Fruit fly (Drosophila melanogaster) S2 (cell line): ENCODE data around the gene CG42654.

ENCODE experiments used
- CG8478 ChIP-seq: fragments of >200 bp; optimal IDR thresholded peaks from 2 replicates; lab custom pipeline; 2018
- CTCF ChIP-seq, 2 experiments: fragments of >200 bp; optimal IDR thresholded peaks; 2 replicates each; lab custom pipeline; 2018

Gene CG42654

DNA sequence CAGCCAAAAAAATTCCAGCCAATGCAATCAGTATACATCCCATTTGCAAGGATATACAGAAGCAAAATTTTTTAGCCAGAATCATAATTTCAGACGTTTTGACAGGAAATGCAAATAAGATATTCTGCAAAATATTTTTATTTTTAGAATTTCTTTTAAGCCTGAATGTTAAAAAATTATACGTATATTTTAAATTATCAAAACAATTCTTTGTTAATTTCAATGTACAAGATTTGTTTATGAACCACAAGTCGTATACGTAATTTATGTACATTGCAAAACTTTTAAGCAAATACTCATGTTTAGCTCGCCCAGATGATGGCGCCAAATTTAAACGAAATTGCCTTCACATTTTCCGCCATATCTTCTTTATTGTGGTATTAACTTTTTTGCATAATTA lies at the start of gene CG42654:
Gene CG42654, minus strand, starts transcription at position 101 of the 400 bp plus-strand sequence.
- TF ChIP-seq CG8478: no peak
- TF ChIP-seq CTCF (optimal IDR thresholded peaks at IDR 0.05; lab: Kevin White, UChicago): no peak

DNA sequence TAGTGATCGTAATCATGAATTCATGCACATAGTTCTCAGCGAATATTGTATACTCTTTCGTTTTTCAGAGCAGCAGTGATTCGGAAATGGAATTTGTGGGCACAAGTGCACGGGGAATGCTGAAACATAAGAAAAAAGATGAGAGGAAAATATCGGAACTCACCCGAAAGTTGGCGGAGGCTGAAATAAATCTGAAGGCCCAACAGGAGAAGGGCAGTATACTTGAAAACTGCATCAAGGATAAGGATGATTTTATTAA lies 48.8 kb upstream of the CG42654 start:
- TF ChIP-seq CG8478: no peak
- no peak for TF ChIP-seq CTCF (optimal IDR thresholded peaks at IDR 0.05; lab: Kevin White, UChicago)

DNA sequence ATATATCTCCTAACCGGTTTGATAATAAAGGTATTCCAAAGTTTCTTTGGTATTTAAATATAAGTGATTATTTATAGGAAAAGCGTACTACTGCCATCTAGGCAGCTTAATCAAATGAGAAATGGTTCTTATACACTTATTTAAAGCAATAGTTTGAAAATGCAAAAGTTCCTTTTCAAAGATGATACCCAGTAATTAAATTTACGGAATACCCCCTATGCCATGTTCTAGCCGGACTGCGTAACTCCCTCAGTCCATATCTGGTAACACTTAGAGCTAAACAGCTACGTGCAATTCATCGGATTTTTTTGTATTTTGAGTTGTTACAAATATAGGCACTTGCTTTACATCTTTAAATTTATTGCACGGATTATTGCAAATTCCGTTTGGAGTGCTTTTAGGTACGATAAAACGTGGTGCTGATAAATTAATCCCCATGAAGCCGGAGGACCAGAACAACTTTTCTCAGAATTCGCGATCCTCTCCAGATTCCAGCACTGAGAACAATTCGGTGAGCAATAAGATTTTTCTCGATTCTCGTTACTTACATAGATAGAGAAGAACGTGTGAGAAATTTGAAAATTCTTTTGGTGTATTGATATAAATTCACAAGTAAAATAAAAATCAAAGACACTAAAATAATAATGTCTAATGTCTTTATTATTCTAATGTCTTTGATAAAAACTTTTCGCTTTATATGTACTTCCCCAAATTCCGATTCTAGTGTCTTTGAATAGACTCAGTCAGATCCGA lies 48.3 kb upstream of the CG42654 start, which contains the start of gene CG7668:
Gene CG7668, plus strand, starts transcription at position 255 of the 753 bp plus-strand sequence.
- TF ChIP-seq CTCF (optimal IDR thresholded peaks at IDR 0.05; lab: Kevin White, UChicago) (no peak), CG8478 (no peak)

DNA sequence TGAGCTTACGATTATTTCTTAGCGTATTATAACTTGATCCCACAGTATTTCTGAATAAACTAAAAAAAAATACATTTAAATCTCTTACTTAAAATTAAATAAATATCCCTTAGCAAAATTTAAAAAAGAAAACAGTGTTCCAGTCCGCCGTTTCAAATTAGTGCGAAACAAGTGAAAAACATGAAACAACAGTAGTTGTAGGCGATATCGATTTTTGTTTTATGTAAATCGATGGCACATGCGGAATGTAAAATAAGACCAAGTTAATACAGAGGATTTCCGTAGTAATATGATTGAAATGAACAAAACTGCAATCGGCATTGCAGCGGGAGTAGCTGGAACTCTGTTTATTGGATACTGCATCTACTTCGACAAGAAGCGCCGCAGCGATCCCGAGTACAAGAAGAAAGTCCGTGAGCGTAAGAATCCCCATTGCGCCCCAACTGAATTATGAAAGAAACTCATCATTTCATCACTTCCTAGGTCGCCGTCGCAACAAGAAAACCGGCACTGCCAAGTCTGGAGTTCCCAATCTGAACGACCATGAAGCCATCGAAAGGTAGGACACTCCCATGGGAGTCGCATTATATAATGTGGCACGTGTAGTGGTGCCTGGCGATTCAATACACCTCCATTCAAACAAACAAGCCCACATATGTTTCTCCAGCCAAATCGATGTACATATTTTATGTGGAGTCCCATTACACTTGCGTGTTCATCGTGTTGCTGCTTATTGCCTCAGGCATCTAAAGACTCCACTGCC lies 46.7 kb upstream of the CG42654 start:
- TF ChIP-seq CTCF (optimal IDR thresholded peaks at IDR 0.05; lab: Kevin White, UChicago) (peak in 1 of 2 experiments; percentile 41), CG8478 (no peak)

- no peak for TF ChIP-seq CTCF (optimal IDR thresholded peaks at IDR 0.05; lab: Kevin White, UChicago)
- no peak for TF ChIP-seq CG8478
Measured at dm6 chr3L:20000081-20000736, 45.9 kb upstream of the CG42654 start, which contains the start of the genes Tom20 and Gabat. Gene Tom20 (plus strand): TSS chr3L:20000644. Gene Gabat (minus strand): TSS chr3L:20000686.

DNA sequence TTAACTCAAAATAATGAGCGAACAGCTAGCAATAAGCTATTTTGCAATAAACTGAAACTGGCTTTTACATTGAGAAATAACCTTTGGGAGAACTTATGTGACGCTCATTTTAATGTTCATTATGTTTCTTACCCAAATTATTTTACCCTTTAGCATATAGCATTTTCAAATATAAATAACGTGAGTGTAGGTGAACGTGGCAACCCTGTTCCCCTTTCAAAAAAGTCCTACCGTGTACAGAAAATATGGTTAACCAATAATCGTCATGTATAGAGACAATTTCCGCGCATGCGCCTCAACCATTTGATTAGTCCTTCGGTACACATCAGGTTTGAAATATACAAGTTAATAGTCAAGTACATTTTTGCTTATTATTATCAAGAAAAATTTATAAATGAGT lies 39.7 kb upstream of the CG42654 start:
- TF ChIP-seq CTCF (optimal IDR thresholded peaks at IDR 0.05; lab: Kevin White, UChicago) (no peak), CG8478 (no peak)

DNA sequence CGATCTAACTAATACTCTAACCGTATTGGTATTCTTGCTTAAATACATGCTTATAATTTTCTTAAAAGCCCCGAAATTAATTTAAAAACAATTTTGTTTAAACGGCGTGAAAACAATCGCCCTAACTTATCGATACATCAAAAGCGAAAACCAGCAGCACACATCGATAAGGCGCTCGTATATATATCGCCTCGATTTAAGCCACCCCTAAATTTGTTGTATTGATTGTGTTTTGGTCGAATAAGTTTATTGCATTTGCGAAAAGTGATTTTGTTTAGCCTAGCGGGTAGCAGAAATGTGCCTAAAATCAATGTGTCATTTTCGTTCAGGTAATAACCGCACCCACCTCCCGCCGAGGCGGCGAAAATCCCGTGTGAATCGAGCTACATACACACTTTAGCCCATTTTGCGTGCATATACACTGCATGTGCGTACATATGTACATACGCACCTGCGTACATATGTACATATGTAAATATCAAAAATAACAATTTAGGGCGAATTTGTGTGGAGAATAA lies 37.4 kb upstream of the CG42654 start, which contains the start of the genes CG7646 and Nca:
Gene CG7646, plus strand, starts transcription at position 174 of the 518 bp plus-strand sequence.
Gene Nca, plus strand, starts transcription at position 174 of the 518 bp plus-strand sequence.
- TF ChIP-seq CTCF (optimal IDR thresholded peaks at IDR 0.05; lab: Kevin White, UChicago) (no peak), CG8478 (no peak)

DNA sequence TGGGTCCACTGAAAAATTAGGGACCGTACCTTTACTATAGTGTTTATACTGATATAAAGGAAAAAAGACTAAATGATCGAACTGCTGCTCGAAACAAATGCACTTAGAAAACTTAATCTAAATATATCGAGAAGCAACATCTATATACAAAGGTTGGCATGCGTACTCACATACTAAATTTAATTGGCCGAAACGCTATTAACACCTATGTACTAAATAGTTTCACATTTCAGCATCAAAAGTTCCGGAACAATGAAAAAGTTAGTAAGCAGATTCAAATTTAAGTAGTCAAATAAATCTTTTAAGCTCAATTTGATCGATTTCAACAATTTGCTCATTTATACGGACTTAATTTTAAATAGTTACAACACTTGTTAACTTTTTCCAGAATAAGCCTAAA lies 36.8 kb upstream of the CG42654 start, which contains the start of gene fln:
Gene fln, minus strand, starts transcription at position 101 of the 400 bp plus-strand sequence.
- no peak for TF ChIP-seq CTCF (optimal IDR thresholded peaks at IDR 0.05; lab: Kevin White, UChicago)
- no peak for TF ChIP-seq CG8478

DNA sequence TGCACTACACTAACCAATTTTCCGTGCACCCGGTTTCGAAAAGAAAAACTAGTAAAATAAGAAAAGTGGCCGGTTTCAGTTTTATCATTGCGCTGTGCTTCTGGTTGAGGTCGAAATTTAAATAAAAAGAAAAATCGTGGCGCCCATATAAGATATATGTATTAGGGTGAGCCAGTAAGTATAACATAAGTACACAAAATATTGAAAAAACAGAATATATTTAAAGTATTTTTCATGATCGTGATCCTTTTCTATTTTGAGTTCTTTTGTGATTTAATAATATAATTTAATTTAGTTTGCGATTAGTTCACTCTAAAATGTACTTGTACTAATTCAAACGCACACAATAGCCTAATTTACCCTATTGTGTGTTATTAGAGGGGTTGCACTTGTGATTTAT lies 34.6 kb upstream of the CG42654 start, which contains the start of gene Csas:
Gene Csas, minus strand, starts transcription at position 101 of the 400 bp plus-strand sequence.
- TF ChIP-seq CTCF (optimal IDR thresholded peaks at IDR 0.05; lab: Kevin White, UChicago) (no peak), CG8478 (no peak)

DNA sequence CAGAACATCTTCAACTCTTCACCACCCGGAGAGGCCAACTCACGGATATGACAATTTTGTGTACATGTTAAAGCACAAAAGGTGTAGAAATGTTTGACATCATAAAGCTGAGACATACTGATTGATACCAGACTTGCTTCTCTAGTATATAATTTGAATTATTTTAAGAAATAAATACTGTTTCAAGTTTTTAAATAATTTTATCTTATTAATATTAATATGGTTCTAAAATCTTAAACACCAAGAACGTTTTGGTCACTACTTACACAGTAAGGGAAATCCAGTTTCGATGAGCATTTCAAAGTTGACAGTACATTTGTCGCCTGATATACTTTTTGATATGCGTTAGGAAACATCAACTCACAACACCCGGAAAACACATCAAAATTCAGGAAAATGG lies 31.4 kb upstream of the CG42654 start, which contains the start of the genes hale and schuy:
Gene hale, minus strand, starts transcription at position 101 of the 400 bp plus-strand sequence.
Gene schuy, plus strand, starts transcription at position 326 of the 400 bp plus-strand sequence.
- TF ChIP-seq CG8478: no peak
- TF ChIP-seq CTCF (optimal IDR thresholded peaks at IDR 0.05; lab: Kevin White, UChicago): no peak

DNA sequence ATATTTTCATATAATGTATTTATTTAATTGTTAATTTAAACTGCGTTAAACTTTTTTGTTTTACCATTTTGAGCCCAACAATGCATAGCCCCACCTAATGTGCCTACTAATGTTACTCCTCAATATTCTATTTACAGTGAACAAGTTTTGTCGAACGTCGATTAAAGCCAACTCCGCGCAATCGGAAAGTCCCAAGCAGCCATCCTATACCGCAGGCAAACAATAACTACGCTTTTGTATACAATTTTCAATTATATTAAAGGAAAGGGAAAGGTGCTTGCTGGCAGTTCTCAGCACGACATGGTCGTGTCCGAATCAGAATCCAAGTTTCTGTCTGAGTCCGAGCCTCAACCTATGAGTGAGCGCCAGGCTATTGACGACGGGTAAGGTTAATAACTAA lies 27.1 kb upstream of the CG42654 start, which contains the start of gene CG17732:
Gene CG17732, plus strand, starts transcription at position 301 of the 400 bp plus-strand sequence.
- no peak for TF ChIP-seq CTCF (optimal IDR thresholded peaks at IDR 0.05; lab: Kevin White, UChicago)
- TF ChIP-seq CG8478: no peak

- TF ChIP-seq CG8478 (no peak), CTCF (optimal IDR thresholded peaks at IDR 0.05; lab: Kevin White, UChicago) (no peak)
Measured at dm6 chr3L:19979592-19979991, 25.3 kb upstream of the CG42654 start, which contains the start of gene CG14182. Gene CG14182 (minus strand): TSS chr3L:19979812.

DNA sequence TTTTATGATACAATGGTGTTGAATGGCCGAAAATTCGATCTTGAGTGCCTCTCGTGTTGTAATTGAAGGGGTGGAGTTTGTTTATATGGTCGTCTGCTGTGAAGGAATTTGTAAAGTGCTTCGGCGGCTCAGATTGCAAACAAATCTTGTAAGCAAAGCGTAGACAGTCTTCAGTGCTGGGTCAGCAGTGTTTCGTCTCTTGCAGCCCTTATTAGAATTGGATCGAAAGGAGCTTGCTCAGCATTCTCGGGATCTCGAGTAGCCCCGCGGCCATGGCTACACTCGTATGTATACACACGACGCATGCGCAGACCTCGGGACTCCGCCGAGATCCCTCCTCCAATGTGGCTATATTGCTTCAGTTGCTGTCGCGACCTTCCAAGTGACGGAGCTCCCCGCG lies 23.8 kb upstream of the CG42654 start:
- no peak for TF ChIP-seq CG8478
- TF ChIP-seq CTCF (optimal IDR thresholded peaks at IDR 0.05; lab: Kevin White, UChicago): no peak

dm6 chr3L:19968725-19969598 lies 14.6 kb upstream of the CG42654 start:
- TF ChIP-seq CG8478 (no peak), CTCF (optimal IDR thresholded peaks at IDR 0.05; lab: Kevin White, UChicago) (no peak)
